Fruit fly (Drosophila melanogaster) whole organism, wandering third instar larva: ENCODE data around the gene Sclp.

Source experiments
- HLH106 ChIP-seq: fragments of 200-800 bp; optimal IDR thresholded peaks from 3 replicates; lab custom pipeline; 2019; ENCODE audit warnings: missing biosample characterization, mild to moderate bottlenecking, missing genetic modification characterization, moderate library complexity
- Myc ChIP-seq: fragments of >200 bp; optimal IDR thresholded peaks from 2 replicates; lab custom pipeline; 2017
- h ChIP-seq: fragments of 200-800 bp; sonication (Bioruptor generic); optimal IDR thresholded peaks from 3 replicates; lab custom pipeline; 2016; ENCODE audit warnings: missing biosample characterization, mild to moderate bottlenecking, missing genetic modification characterization
- pan ChIP-seq: fragments of >200 bp; optimal IDR thresholded peaks from 2 replicates; lab custom pipeline; 2017
- usp ChIP-seq: fragments of >200 bp; optimal IDR thresholded peaks from 2 replicates; lab custom pipeline; 2017; ENCODE audit warnings: missing biosample characterization, missing genetic modification characterization

dm6 chrX:11920959-11921358, 3.5 kb downstream of the Sclp start:
- TF ChIP-seq Myc (lab: Kevin White, UChicago) (no peak), pan (no peak), h (peak; percentile 85), usp (GFP tag; lab: Kevin White, UChicago) (no peak), HLH106 (tag; lab: Kevin White, UChicago) (peak; percentile 92)
